Worm (Caenorhabditis elegans) whole organism, L4 larva: Measurements from ENCODE around the gene K08D8.1.

Experiments used
- Y48G9A.11 ChIP-seq: fragments of 200-800 bp; sonication (Bioruptor generic); IDR thresholded peaks from 2 replicates; pipeline ENCODE4 v1.3.6; 2022; ENCODE audit warnings: missing genetic modification reagents, missing genetic modification characterization, missing compliant biosample characterization
- dmd-9 ChIP-seq: fragments of 200-800 bp; sonication (Bioruptor generic); IDR thresholded peaks from 2 replicates; pipeline ENCODE4 v1.3.6; 2022; ENCODE audit warnings: missing genetic modification reagents, missing genetic modification characterization, missing compliant biosample characterization
- lin-39 ChIP-seq: fragments of 150-350 bp; optimal IDR thresholded peaks from 2 replicates; lab custom pipeline; 2014; ENCODE audit warnings: missing biosample characterization, missing genetic modification reagents, missing genetic modification characterization
- nhr-77 ChIP-seq: fragments of 150-350 bp; optimal IDR thresholded peaks from 2 replicates; lab custom pipeline; 2014; ENCODE audit warnings: missing biosample characterization, missing genetic modification characterization
- sdz-12 ChIP-seq: fragments of 200-800 bp; sonication (Bioruptor generic); optimal IDR thresholded peaks from 2 replicates; lab custom pipeline; 2018; ENCODE audit warnings: mild to moderate bottlenecking, missing genetic modification characterization, missing compliant biosample characterization

ce11 chrIV:12890445-12890844 is 1.8 kb upstream of the K08D8.1 start, which contains the start of gene K08D8.6:
- TF ChIP-seq dmd-9 (GFP tag; lab: Robert Waterston, UW): no peak
- no peak for TF ChIP-seq Y48G9A.11
- TF ChIP-seq nhr-77: peak; percentile 52
- no peak for TF ChIP-seq lin-39 (tag; lab: Kevin White, UChicago)
- no peak for TF ChIP-seq sdz-12 (GFP tag; lab: Kevin White, UChicago)
